Worm (Caenorhabditis elegans) whole organism, L1 larva: ENCODE data around the gene Y64G10A.1.

ENCODE experiments used
- C16A3.4 ChIP-seq: fragments of 150-350 bp; optimal IDR thresholded peaks from 2 replicates; lab custom pipeline; 2014; ENCODE audit warnings: missing biosample characterization, missing genetic modification characterization
- F16B12.6 ChIP-seq: fragments of 150-350 bp; optimal IDR thresholded peaks from 2 replicates; lab custom pipeline; 2014; ENCODE audit warnings: missing biosample characterization, missing genetic modification characterization
- aly-2 ChIP-seq: fragments of 150-350 bp; optimal IDR thresholded peaks from 2 replicates; lab custom pipeline; 2014; ENCODE audit warnings: missing biosample characterization, missing genetic modification characterization
- ama-1 ChIP-seq: fragments of 150-350 bp; optimal IDR thresholded peaks from 2 replicates; lab custom pipeline; 2014
- blmp-1 ChIP-seq: fragments of 150-350 bp; optimal IDR thresholded peaks from 2 replicates; lab custom pipeline; 2014; ENCODE audit warnings: missing biosample characterization, missing genetic modification characterization
- ceh-88 ChIP-seq: fragments of 200-800 bp; sonication (Bioruptor generic); IDR thresholded peaks from 2 replicates; pipeline ENCODE4 v1.3.6; 2022; ENCODE audit warnings: missing genetic modification characterization, missing compliant biosample characterization
- dsc-1 ChIP-seq: sonication (generic microtip); optimal IDR thresholded peaks from 2 replicates; lab custom pipeline; 2016; ENCODE audit warnings: mild to moderate bottlenecking, missing genetic modification characterization, missing compliant biosample characterization
- efl-1 ChIP-seq, 4 experiments: fragments of 150-350 bp; optimal IDR thresholded peaks in 3 of 4; peaks in 1 of 4; 1 replicate in 1 of 4; 2 replicates in 3 of 4; lab custom pipeline; 2014; ENCODE audit warnings: missing biosample characterization in 2 of 4, missing genetic modification characterization in 2 of 4, missing genetic modification reagents in 2 of 4
- egl-27 ChIP-seq, 2 experiments: fragments of 150-350 bp in 1 of 2; sonication (generic microtip); optimal IDR thresholded peaks; 3 replicates each; lab custom pipeline; 2017 to 2018; ENCODE audit warnings: missing biosample characterization in 2 of 2, missing genetic modification characterization in 2 of 2, missing genetic modification reagents in 2 of 2
- elt-3 ChIP-seq, 6 experiments: fragments of 150-350 bp in 1 of 6; sonication (generic microtip); optimal IDR thresholded peaks; 2 replicates each; lab custom pipeline; 2017 to 2018; ENCODE audit warnings: missing biosample characterization in 6 of 6, missing genetic modification characterization in 6 of 6, inconsistent platforms in 1 of 6
- fkh-10 ChIP-seq: sonication (generic microtip); optimal IDR thresholded peaks from 2 replicates; lab custom pipeline; 2017; ENCODE audit warnings: missing biosample characterization, missing genetic modification reagents, missing genetic modification characterization
- fkh-4 ChIP-seq: sonication (generic microtip); optimal IDR thresholded peaks from 2 replicates; lab custom pipeline; 2016; ENCODE audit warnings: missing compliant biosample characterization, missing genetic modification characterization, borderline replicate concordance
- grh-1 ChIP-seq: fragments of 200-800 bp; sonication (Bioruptor generic); IDR thresholded peaks from 2 replicates; pipeline ENCODE4 v1.3.6; 2022; ENCODE audit warnings: missing genetic modification reagents, missing genetic modification characterization, missing compliant biosample characterization
- lin-13 ChIP-seq: fragments of 150-350 bp; optimal IDR thresholded peaks from 2 replicates; lab custom pipeline; 2014; ENCODE audit warnings: missing biosample characterization, missing genetic modification reagents, missing genetic modification characterization
- lin-14 ChIP-seq: fragments of 200-800 bp; sonication (Bioruptor generic); optimal IDR thresholded peaks from 2 replicates; lab custom pipeline; 2018; ENCODE audit warnings: mild to moderate bottlenecking, missing genetic modification characterization, moderate library complexity, missing compliant biosample characterization
- lin-15B ChIP-seq: fragments of 150-350 bp; sonication (generic microtip); optimal IDR thresholded peaks from 3 replicates; lab custom pipeline; 2014; ENCODE audit warnings: missing biosample characterization, missing genetic modification characterization
- lin-35 ChIP-seq, 2 experiments: fragments of 150-350 bp; optimal IDR thresholded peaks; 2 replicates each; lab custom pipeline; 2014; ENCODE audit warnings: missing biosample characterization in 2 of 2, missing genetic modification characterization in 2 of 2, missing genetic modification reagents in 2 of 2
- lin-39 ChIP-seq: fragments of 150-350 bp; optimal IDR thresholded peaks from 2 replicates; lab custom pipeline; 2014; ENCODE audit warnings: missing biosample characterization, missing genetic modification reagents, missing genetic modification characterization
- lir-3 ChIP-seq: sonication (generic microtip); optimal IDR thresholded peaks from 2 replicates; lab custom pipeline; 2016; ENCODE audit warnings: mild to moderate bottlenecking, missing genetic modification characterization, moderate library complexity, missing compliant biosample characterization; ENCODE audit not compliant: poor library complexity
- lsy-2 ChIP-seq, 2 experiments: fragments of 150-350 bp; optimal IDR thresholded peaks; 2 replicates each; lab custom pipeline; 2014; ENCODE audit warnings: missing biosample characterization in 2 of 2, missing genetic modification characterization in 2 of 2
- mep-1 ChIP-seq: fragments of 150-350 bp; optimal IDR thresholded peaks from 2 replicates; lab custom pipeline; 2014; ENCODE audit warnings: missing biosample characterization, missing genetic modification characterization
- nhr-11 ChIP-seq: fragments of 150-350 bp; optimal IDR thresholded peaks from 2 replicates; lab custom pipeline; 2014; ENCODE audit warnings: missing biosample characterization, missing genetic modification characterization
- nhr-12 ChIP-seq: sonication (generic microtip); optimal IDR thresholded peaks from 2 replicates; lab custom pipeline; 2017; ENCODE audit warnings: missing biosample characterization, missing genetic modification characterization
- nhr-20 ChIP-seq: sonication (generic microtip); optimal IDR thresholded peaks from 2 replicates; lab custom pipeline; 2016; ENCODE audit warnings: mild to moderate bottlenecking, missing genetic modification characterization, missing compliant biosample characterization
- nhr-47 ChIP-seq: sonication (generic microtip); optimal IDR thresholded peaks from 2 replicates; lab custom pipeline; 2016; ENCODE audit warnings: mild to moderate bottlenecking, missing genetic modification characterization, moderate library complexity, missing compliant biosample characterization
- nhr-77 ChIP-seq: fragments of 150-350 bp; optimal IDR thresholded peaks from 2 replicates; lab custom pipeline; 2014; ENCODE audit warnings: missing biosample characterization, missing genetic modification characterization
- nhr-85 ChIP-seq: sonication (generic microtip); peaks from one replicate; lab custom pipeline; 2016; ENCODE audit warnings: missing genetic modification characterization, inconsistent platforms, missing compliant biosample characterization
- pax-3 ChIP-seq: fragments of 200-800 bp; sonication (Bioruptor generic); optimal IDR thresholded peaks from 2 replicates; lab custom pipeline; 2018; ENCODE audit warnings: mild to moderate bottlenecking, missing genetic modification characterization, moderate library complexity, missing compliant biosample characterization
- pqm-1 ChIP-seq: sonication (generic microtip); optimal IDR thresholded peaks from 3 replicates; lab custom pipeline; 2017; ENCODE audit warnings: missing biosample characterization, missing genetic modification characterization
- skn-1 ChIP-seq: fragments of 150-350 bp; optimal IDR thresholded peaks from 2 replicates; lab custom pipeline; 2014; ENCODE audit warnings: missing biosample characterization, missing genetic modification characterization
- snpc-4 ChIP-seq: fragments of 150-350 bp; optimal IDR thresholded peaks from 2 replicates; lab custom pipeline; 2014; ENCODE audit warnings: missing biosample characterization, missing genetic modification characterization
- swsn-7 ChIP-seq: sonication (generic microtip); optimal IDR thresholded peaks from 2 replicates; lab custom pipeline; 2016; ENCODE audit warnings: missing genetic modification characterization, missing compliant biosample characterization
- tbx-2 ChIP-seq: sonication (generic microtip); optimal IDR thresholded peaks from 2 replicates; lab custom pipeline; 2016; ENCODE audit warnings: missing genetic modification characterization, missing compliant biosample characterization
- tlp-1 ChIP-seq: fragments of 150-350 bp; optimal IDR thresholded peaks from 2 replicates; lab custom pipeline; 2014; ENCODE audit warnings: missing biosample characterization, missing genetic modification characterization
- unc-98 ChIP-seq: fragments of 200-800 bp; sonication (Bioruptor generic); IDR thresholded peaks from 2 replicates; pipeline ENCODE4 v1.3.6; 2022; ENCODE audit warnings: missing genetic modification characterization, missing compliant biosample characterization
- vab-15 ChIP-seq: sonication (generic microtip); optimal IDR thresholded peaks from 2 replicates; lab custom pipeline; 2017; ENCODE audit warnings: missing genotype, mild to moderate bottlenecking, missing genetic modification characterization, missing compliant biosample characterization
- zip-4 ChIP-seq: fragments of 200-800 bp; sonication (Bioruptor generic); optimal IDR thresholded peaks from 2 replicates; lab custom pipeline; 2018; ENCODE audit warnings: mild to moderate bottlenecking, missing genetic modification characterization, moderate library complexity, missing compliant biosample characterization
- ztf-11 ChIP-seq, 2 experiments: sonication (generic microtip); optimal IDR thresholded peaks; 2 replicates each; lab custom pipeline; 2016 to 2017; ENCODE audit warnings: missing genetic modification characterization in 2 of 2, missing biosample characterization in 1 of 2, missing compliant biosample characterization in 1 of 2

Gene Y64G10A.1

DNA sequence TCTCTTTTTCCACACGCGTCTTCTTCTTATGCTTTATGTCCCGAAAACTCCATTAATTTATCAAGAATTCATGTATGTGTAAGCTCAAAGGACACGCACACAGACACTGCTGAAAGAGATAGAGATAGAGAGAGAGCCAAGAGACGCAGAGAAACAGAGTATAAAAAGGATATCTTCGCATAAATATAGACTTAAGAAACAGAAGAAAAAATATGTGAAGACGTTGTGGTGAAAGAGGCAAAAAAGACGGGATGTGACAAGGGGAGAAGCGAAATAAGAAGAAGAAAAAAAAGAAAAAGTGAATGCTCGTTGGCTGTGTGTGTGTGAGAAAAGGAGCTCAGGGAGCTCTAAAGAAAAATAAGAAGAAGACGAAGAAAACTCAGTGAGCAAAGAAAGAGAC is 21.9 kb upstream of the Y64G10A.1 start (continued):
- TF ChIP-seq efl-1 (optimal IDR thresholded peaks at IDR 0.05; lab: Kevin White, UChicago) (peak; percentile 32 to 33), efl-1 (GFP tag; optimal IDR thresholded peaks at IDR 0.05 in 1 of 2; lab: Kevin White, UChicago) (no peak), aly-2 (tag; lab: Kevin White, UChicago) (no peak), F16B12.6 (tag; lab: Kevin White, UChicago) (no peak), C16A3.4 (tag; lab: Kevin White, UChicago) (no peak), vab-15 (tag; lab: Kevin White, UChicago) (no peak), blmp-1 (no peak), dsc-1 (tag; lab: Kevin White, UChicago) (peak; percentile 40), ama-1 (no peak), lin-13 (GFP tag; lab: Kevin White, UChicago) (no peak), tbx-2 (tag; lab: Kevin White, UChicago) (peak; percentile 27), nhr-20 (tag; lab: Kevin White, UChicago) (no peak), fkh-10 (GFP tag; lab: Kevin White, UChicago) (peak; percentile 77)

DNA sequence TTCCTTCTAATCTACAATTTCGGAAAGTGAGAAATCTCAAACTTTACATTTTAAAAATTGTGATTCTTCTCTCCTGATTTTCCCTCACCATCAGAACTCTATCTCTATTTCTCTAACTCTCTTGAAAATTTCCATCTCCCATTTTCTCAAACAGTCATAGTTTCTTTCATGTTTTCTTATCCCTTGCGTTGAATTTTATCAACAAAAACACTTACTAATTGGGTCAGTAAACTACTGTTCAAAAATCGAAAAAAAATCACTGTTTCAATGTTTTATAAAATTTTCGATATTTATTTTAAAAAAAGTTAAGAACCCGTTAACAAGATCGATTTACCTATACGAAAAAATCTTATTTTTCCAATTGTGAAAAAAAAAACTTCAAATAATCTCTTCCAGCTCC is 20.3 kb upstream of the Y64G10A.1 start:
- TF ChIP-seq grh-1 (GFP tag; lab: Robert Waterston, UW) (no peak), swsn-7 (no peak), aly-2 (tag; lab: Kevin White, UChicago) (no peak), pqm-1 (tag; lab: Kevin White, UChicago) (no peak), elt-3 (tag; optimal IDR thresholded peaks at IDR 0.05; lab: Kevin White, UChicago) (no peak), nhr-20 (tag; lab: Kevin White, UChicago) (no peak), nhr-85 (tag; lab: Kevin White, UChicago) (no peak), tlp-1 (tag; lab: Kevin White, UChicago) (no peak), egl-27 (tag; optimal IDR thresholded peaks at IDR 0.05; lab: Kevin White, UChicago) (no peak)
- TF ChIP-seq, all 84 proteins: peak for 0

DNA sequence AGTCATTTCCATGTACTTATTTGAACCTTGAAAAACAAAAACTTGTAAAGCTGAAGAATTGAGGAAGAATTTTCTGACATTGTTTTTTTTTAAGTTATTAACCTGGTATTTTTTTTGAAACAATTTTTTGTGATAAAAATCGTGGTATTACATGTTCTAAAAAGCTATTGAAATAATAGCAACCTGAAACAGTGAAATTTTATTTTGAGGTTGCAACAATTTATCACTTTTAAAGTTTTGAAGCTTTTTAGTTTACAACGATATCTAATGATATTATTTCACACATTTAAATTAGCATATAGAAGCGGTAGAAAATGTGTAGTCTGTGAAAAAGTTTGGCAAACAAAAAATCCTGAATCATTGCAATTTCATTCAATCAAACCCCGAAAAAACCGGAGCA is 18.7 kb upstream of the Y64G10A.1 start:
- TF ChIP-seq nhr-11 (no peak), nhr-77 (no peak), tlp-1 (tag; lab: Kevin White, UChicago) (no peak), ztf-11 (tag; optimal IDR thresholded peaks at IDR 0.05; lab: Kevin White, UChicago) (no peak), lsy-2 (tag; optimal IDR thresholded peaks at IDR 0.05; lab: Kevin White, UChicago) (no peak), lir-3 (no peak), lin-14 (GFP tag; lab: Kevin White, UChicago) (no peak), egl-27 (tag; optimal IDR thresholded peaks at IDR 0.05; lab: Kevin White, UChicago) (no peak), nhr-20 (tag; lab: Kevin White, UChicago) (no peak), fkh-4 (tag; lab: Kevin White, UChicago) (no peak), unc-98 (GFP tag; lab: Robert Waterston, UW) (no peak), ceh-88 (no peak), snpc-4 (tag; lab: Kevin White, UChicago) (no peak)

DNA sequence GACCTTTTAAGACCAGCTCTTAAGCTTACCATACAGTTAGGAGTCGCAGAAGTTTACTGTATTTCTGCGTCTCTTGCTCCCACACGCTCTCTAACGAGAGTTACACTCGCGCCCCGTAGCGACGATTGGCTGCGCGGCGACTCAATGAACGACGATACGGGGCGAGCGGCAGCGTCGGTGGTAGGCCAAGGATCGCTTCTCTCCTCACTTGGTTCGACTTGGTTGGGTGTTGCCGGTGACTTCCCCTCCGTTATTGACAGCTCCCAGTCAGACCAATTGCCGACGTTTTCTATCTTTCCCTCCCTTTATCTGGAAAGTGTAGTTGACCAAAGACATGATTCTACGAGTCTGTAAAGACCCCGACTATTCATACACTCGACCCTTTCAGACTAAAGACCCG is 16.7 kb upstream of the Y64G10A.1 start:
- TF ChIP-seq egl-27 (tag; optimal IDR thresholded peaks at IDR 0.05; lab: Kevin White, UChicago) (no peak), lin-13 (GFP tag; lab: Kevin White, UChicago) (no peak), mep-1 (no peak), blmp-1 (no peak), pax-3 (tag; lab: Kevin White, UChicago) (no peak), lin-15B (tag; lab: Kevin White, UChicago) (no peak), zip-4 (no peak), nhr-12 (no peak), skn-1 (tag; lab: Kevin White, UChicago) (no peak), nhr-47 (tag; lab: Kevin White, UChicago) (no peak), lin-39 (tag; lab: Kevin White, UChicago) (no peak), lin-35 (GFP tag; optimal IDR thresholded peaks at IDR 0.05; lab: Kevin White, UChicago) (no peak)
